Worm (Caenorhabditis elegans) whole organism, L4 larva: ENCODE measurements around the gene F25B3.4.

ENCODE experiments used
- nhr-237 ChIP-seq: sonication (generic microtip); optimal IDR thresholded peaks from 2 replicates; lab custom pipeline; 2017; ENCODE audit warnings: missing biosample characterization, missing genetic modification characterization
- snpc-4 ChIP-seq: fragments of 150-350 bp; optimal IDR thresholded peaks from 2 replicates; lab custom pipeline; 2014; ENCODE audit warnings: missing biosample characterization, missing genetic modification characterization

- TF ChIP-seq snpc-4 (no peak), nhr-237 (tag; lab: Kevin White, UChicago) (no peak)
Measured at ce11 chrV:9571056-9571455, 2.4 kb upstream of the F25B3.4 start.
